Fruit fly (Drosophila melanogaster): ENCODE data around the gene CG2225.

The CG2225 gene

DNA sequence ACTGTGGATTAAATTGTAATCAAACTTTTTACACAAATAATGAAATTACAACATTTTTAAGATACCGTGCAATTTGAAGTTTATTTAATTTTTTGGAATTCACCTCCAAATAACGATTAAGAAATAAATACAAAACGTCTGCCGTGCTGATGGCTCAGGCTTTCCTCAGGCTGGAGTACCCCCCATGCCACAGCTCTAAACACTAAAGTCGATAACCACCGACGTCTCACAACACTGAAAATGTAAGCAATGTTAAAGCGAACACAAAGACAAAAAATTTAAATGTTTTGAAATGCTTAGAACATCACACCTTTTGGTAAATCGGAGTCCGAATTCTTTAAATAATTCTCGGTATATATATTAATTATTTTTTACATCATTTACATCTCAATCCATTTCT, 19.9 kb downstream of the CG2225 start:
- TF ChIP-seq pan (optimal IDR thresholded peaks at IDR 0.05), result no peak
- peak; percentile 10 for TF ChIP-seq Hr83 (GFP tag; optimal IDR thresholded peaks at IDR 0.05; ENCODE audit: poor library complexity, severe bottlenecking)
- no peak for TF ChIP-seq GATAd (GFP tag; optimal IDR thresholded peaks at IDR 0.05)
- no peak for TF ChIP-seq dsf (GFP tag; optimal IDR thresholded peaks at IDR 0.05; ENCODE audit: borderline replicate concordance)
- peak; percentile 32 for TF ChIP-seq ey (GFP tag; optimal IDR thresholded peaks at IDR 0.05)
- TF ChIP-seq br (GFP tag; optimal IDR thresholded peaks at IDR 0.05), result peak; percentile 50
- no peak for TF ChIP-seq tai (GFP tag; optimal IDR thresholded peaks at IDR 0.05)
- no peak for TF ChIP-seq brk (GFP tag; optimal IDR thresholded peaks at IDR 0.05)
- no peak for TF ChIP-seq CrebA (GFP tag; optimal IDR thresholded peaks at IDR 0.05; ENCODE audit: borderline replicate concordance)
- TF ChIP-seq dl (GFP tag; optimal IDR thresholded peaks at IDR 0.05; ENCODE audit: insufficient read depth in 1 of 2, partially characterized antibody in 2 of 2), result no peak
- TF ChIP-seq Dif (GFP tag; optimal IDR thresholded peaks at IDR 0.05; ENCODE audit: partially characterized antibody), result no peak
- peak; percentile 0 for TF ChIP-seq psq (GFP tag; optimal IDR thresholded peaks at IDR 0.05)
- no peak for TF ChIP-seq Myc (optimal IDR thresholded peaks at IDR 0.05)
- TF ChIP-seq CG9705 (GFP tag; optimal IDR thresholded peaks at IDR 0.05), result peak; percentile 19
- no peak for TF ChIP-seq N (GFP tag; optimal IDR thresholded peaks at IDR 0.05)
- TF ChIP-seq usp (GFP tag; optimal IDR thresholded peaks at IDR 0.05), result no peak
- TF ChIP-seq h (GFP tag; optimal IDR thresholded peaks at IDR 0.05), result peak; percentile 40
- TF ChIP-seq lola (GFP tag; optimal IDR thresholded peaks at IDR 0.05), result no peak
- no peak for TF ChIP-seq Sp1 (GFP tag; optimal IDR thresholded peaks at IDR 0.05)
- no peak for TF ChIP-seq Mio (GFP tag; optimal IDR thresholded peaks at IDR 0.05)
- TF ChIP-seq sage (GFP tag; optimal IDR thresholded peaks at IDR 0.05), result no peak
- peak; percentile 32 for TF ChIP-seq rgr (GFP tag; optimal IDR thresholded peaks at IDR 0.05)
- no peak for TF ChIP-seq Vsx2 (GFP tag; optimal IDR thresholded peaks at IDR 0.05; ENCODE audit: partially characterized antibody)
- no peak for TF ChIP-seq Hr78 (GFP tag; optimal IDR thresholded peaks at IDR 0.05)
- peak; percentile 56 for TF ChIP-seq Hnf4 (GFP tag; optimal IDR thresholded peaks at IDR 0.05)
- no peak for TF ChIP-seq Dfd (GFP tag; optimal IDR thresholded peaks at IDR 0.05)
- TF ChIP-seq OdsH (GFP tag; optimal IDR thresholded peaks at IDR 0.05), result peak; percentile 9
- no peak for TF ChIP-seq Rel (GFP tag; optimal IDR thresholded peaks at IDR 0.05)
- TF ChIP-seq Rel (tag; optimal IDR thresholded peaks at IDR 0.05), result no peak
- no peak for TF ChIP-seq CG32264 (GFP tag; optimal IDR thresholded peaks at IDR 0.05)
- no peak for TF ChIP-seq dmrt93B (GFP tag; optimal IDR thresholded peaks at IDR 0.05)
- TF ChIP-seq sv (GFP tag; optimal IDR thresholded peaks at IDR 0.05), result peak; percentile 10
- no peak for TF ChIP-seq jim (GFP tag; optimal IDR thresholded peaks at IDR 0.05)
- peak; percentile 43 for TF ChIP-seq HLH106 (tag; optimal IDR thresholded peaks at IDR 0.05)
- peak; percentile 6 for TF ChIP-seq Jra (GFP tag; optimal IDR thresholded peaks at IDR 0.05)
- no peak for TF ChIP-seq Abd-B (GFP tag; optimal IDR thresholded peaks at IDR 0.05)
- peak; percentile 24 for TF ChIP-seq woc (GFP tag; optimal IDR thresholded peaks at IDR 0.05)
- peak in 1 of 2 experiments; percentile 57 for TF ChIP-seq foxo (GFP tag; optimal IDR thresholded peaks at IDR 0.05)
- TF ChIP-seq fru (GFP tag; optimal IDR thresholded peaks at IDR 0.05), result peak; percentile 44

DNA sequence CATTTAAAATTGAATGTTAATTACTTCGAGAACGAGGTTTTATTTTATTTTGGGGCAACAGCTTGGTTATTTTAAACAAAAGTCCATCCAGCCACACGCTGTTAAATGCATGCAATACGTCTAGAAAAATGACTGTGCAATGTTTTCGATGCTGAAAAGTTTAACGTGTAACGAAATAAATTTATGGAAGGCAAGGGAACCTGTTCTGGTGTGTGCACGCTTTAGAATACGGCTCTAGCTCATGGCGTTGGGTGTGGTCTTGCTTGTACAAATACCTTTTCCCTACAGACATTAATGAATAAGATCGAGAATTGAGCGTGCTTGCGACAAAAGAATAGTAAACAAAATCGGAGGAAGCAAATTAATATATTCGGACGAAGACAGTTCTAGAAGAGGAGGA, 28.6 kb downstream of the CG2225 start:
- TF ChIP-seq Vsx2 (GFP tag; optimal IDR thresholded peaks at IDR 0.05; ENCODE audit: partially characterized antibody) (no peak), CrebA (GFP tag; optimal IDR thresholded peaks at IDR 0.05; ENCODE audit: borderline replicate concordance) (no peak), h (GFP tag; optimal IDR thresholded peaks at IDR 0.05) (no peak), Rel (GFP tag; optimal IDR thresholded peaks at IDR 0.05) (no peak), Rel (tag; optimal IDR thresholded peaks at IDR 0.05) (no peak), usp (GFP tag; optimal IDR thresholded peaks at IDR 0.05) (no peak), Sp1 (GFP tag; optimal IDR thresholded peaks at IDR 0.05) (no peak), rgr (GFP tag; optimal IDR thresholded peaks at IDR 0.05) (no peak), brk (GFP tag; optimal IDR thresholded peaks at IDR 0.05) (no peak), Myc (optimal IDR thresholded peaks at IDR 0.05) (no peak), lola (GFP tag; optimal IDR thresholded peaks at IDR 0.05) (no peak), Abd-B (GFP tag; optimal IDR thresholded peaks at IDR 0.05) (no peak), jim (GFP tag; optimal IDR thresholded peaks at IDR 0.05) (no peak), CG32264 (GFP tag; optimal IDR thresholded peaks at IDR 0.05) (no peak), dmrt93B (GFP tag; optimal IDR thresholded peaks at IDR 0.05) (no peak), fru (GFP tag; optimal IDR thresholded peaks at IDR 0.05) (no peak), psq (GFP tag; optimal IDR thresholded peaks at IDR 0.05) (no peak), sv (GFP tag; optimal IDR thresholded peaks at IDR 0.05) (no peak), Hnf4 (GFP tag; optimal IDR thresholded peaks at IDR 0.05) (no peak), HLH106 (tag; optimal IDR thresholded peaks at IDR 0.05) (no peak)
